Fruit fly (Drosophila melanogaster) whole organism, embryonic: ENCODE results near the gene CG42307.

Source experiments
- Awh ChIP-seq: fragments of 200-800 bp; sonication (Bioruptor generic); IDR thresholded peaks from 2 replicates; pipeline ENCODE4, ENCODE4 v1.3.6; 2022; ENCODE audit warnings: missing biosample characterization, missing genetic modification characterization
- BtbVII ChIP-seq: fragments of 200-800 bp; sonication (Bioruptor generic); optimal IDR thresholded peaks from 3 replicates; lab custom pipeline; 2017; ENCODE audit warnings: missing biosample characterization, mild to moderate bottlenecking, missing genetic modification characterization
- CG10543 ChIP-seq: fragments of 200-800 bp; sonication (Bioruptor generic); optimal IDR thresholded peaks from 3 replicates; lab custom pipeline; 2017; ENCODE audit warnings: missing biosample characterization, mild to moderate bottlenecking, missing genetic modification characterization, moderate library complexity
- CG12299 ChIP-seq: fragments of 200-800 bp; sonication (Bioruptor generic); optimal IDR thresholded peaks from 2 replicates; lab custom pipeline; 2018; ENCODE audit warnings: missing biosample characterization, mild to moderate bottlenecking, missing genetic modification characterization
- CG12391 ChIP-seq: fragments of 200-800 bp; sonication (Bioruptor generic); optimal IDR thresholded peaks from 3 replicates; lab custom pipeline; 2018; ENCODE audit warnings: missing biosample characterization, mild to moderate bottlenecking, missing genetic modification characterization, moderate library complexity
- CG12659 ChIP-seq: fragments of 200-800 bp; sonication (Bioruptor generic); optimal IDR thresholded peaks from 3 replicates; lab custom pipeline; 2017; ENCODE audit warnings: mild to moderate bottlenecking, missing biosample characterization, missing genetic modification reagents, missing genetic modification characterization
- CG13287 ChIP-seq: fragments of 200-800 bp; sonication (Bioruptor generic); IDR thresholded peaks from 2 replicates; pipeline ENCODE4 v1.3.6; 2022; ENCODE audit warnings: missing biosample characterization, missing genetic modification characterization; ENCODE audit not compliant: partially characterized antibody
- CG14710 ChIP-seq: fragments of 200-800 bp; sonication (Bioruptor generic); optimal IDR thresholded peaks from 3 replicates; lab custom pipeline; 2019; ENCODE audit warnings: missing biosample characterization, mild to moderate bottlenecking, missing genetic modification characterization, moderate library complexity
- CG17829 ChIP-seq: fragments of 200-800 bp; optimal IDR thresholded peaks from 2 replicates; lab custom pipeline; 2019; ENCODE audit warnings: missing biosample characterization, mild to moderate bottlenecking, missing genetic modification characterization, moderate library complexity
- CG2116 ChIP-seq: fragments of 200-800 bp; sonication (Bioruptor generic); optimal IDR thresholded peaks from 3 replicates; lab custom pipeline; 2018; ENCODE audit warnings: missing biosample characterization, mild to moderate bottlenecking, missing genetic modification characterization
- CG2712 ChIP-seq: fragments of 200-800 bp; optimal IDR thresholded peaks from 3 replicates; lab custom pipeline; 2019; ENCODE audit warnings: missing biosample characterization, mild to moderate bottlenecking, missing genetic modification characterization, moderate library complexity
- CG30020 ChIP-seq: fragments of 200-800 bp; optimal IDR thresholded peaks from 2 replicates; lab custom pipeline; 2019; ENCODE audit warnings: missing biosample characterization, mild to moderate bottlenecking, missing genetic modification characterization, moderate library complexity
- CG33557 ChIP-seq: fragments of 200-800 bp; sonication (Bioruptor generic); optimal IDR thresholded peaks from 2 replicates; lab custom pipeline; 2019; ENCODE audit warnings: missing biosample characterization, mild to moderate bottlenecking, missing genetic modification characterization, moderate library complexity
- CG42726 ChIP-seq: fragments of 200-800 bp; sonication (Bioruptor generic); IDR thresholded peaks from 2 replicates; pipeline ENCODE4 v1.3.6; 2022; ENCODE audit warnings: missing biosample characterization, missing genetic modification characterization; ENCODE audit not compliant: partially characterized antibody
- CG4404 ChIP-seq: fragments of 200-800 bp; sonication (Bioruptor generic); IDR thresholded peaks from 2 replicates; pipeline ENCODE4 v1.3.6; 2022; ENCODE audit warnings: missing biosample characterization, missing genetic modification characterization
- CG4617 ChIP-seq: fragments of 200-800 bp; sonication (Bioruptor generic); optimal IDR thresholded peaks from 3 replicates; lab custom pipeline; 2016; ENCODE audit warnings: missing biosample characterization, missing genetic modification characterization, borderline replicate concordance
- CG6689 ChIP-seq: fragments of 200-800 bp; sonication (Bioruptor generic); IDR thresholded peaks from 2 replicates; pipeline ENCODE4 v1.3.6; 2022; ENCODE audit warnings: missing biosample characterization, missing genetic modification characterization
- CG7372 ChIP-seq: fragments of 200-800 bp; sonication (Bioruptor generic); IDR thresholded peaks from 2 replicates; pipeline ENCODE4 v1.3.6; 2022; ENCODE audit warnings: missing biosample characterization, missing genetic modification characterization
- CG8924 ChIP-seq: fragments of 200-800 bp; optimal IDR thresholded peaks from 3 replicates; lab custom pipeline; 2019; ENCODE audit warnings: missing biosample characterization, mild to moderate bottlenecking, missing genetic modification characterization, moderate library complexity
- D ChIP-seq, 2 experiments: fragments of 200-800 bp in 1 of 2; fragments of >200 bp in 1 of 2; sonication (Bioruptor generic) in 1 of 2; optimal IDR thresholded peaks; 2 replicates in 1 of 2; 3 replicates in 1 of 2; lab custom pipeline; 2017; ENCODE audit warnings: mild to moderate bottlenecking in 1 of 2, missing biosample characterization in 1 of 2, missing genetic modification characterization in 1 of 2, missing genetic modification reagents in 1 of 2
- Dad ChIP-seq: fragments of 200-800 bp; sonication (Bioruptor generic); optimal IDR thresholded peaks from 3 replicates; lab custom pipeline; 2016; ENCODE audit warnings: missing biosample characterization, missing genetic modification characterization
- Fer1 ChIP-seq: fragments of 200-800 bp; sonication (Bioruptor generic); optimal IDR thresholded peaks from 2 replicates; lab custom pipeline; 2017; ENCODE audit warnings: missing biosample characterization, mild to moderate bottlenecking, missing genetic modification characterization
- Fer2 ChIP-seq: fragments of 200-800 bp; sonication (Bioruptor generic); optimal IDR thresholded peaks from 2 replicates; lab custom pipeline; 2018; ENCODE audit warnings: missing biosample characterization, mild to moderate bottlenecking, missing genetic modification characterization, moderate library complexity
- Hmr ChIP-seq: fragments of 200-800 bp; sonication (Bioruptor generic); optimal IDR thresholded peaks from 3 replicates; lab custom pipeline; 2017; ENCODE audit warnings: mild to moderate bottlenecking, missing biosample characterization, missing genetic modification reagents, missing genetic modification characterization
- MBD-R2 ChIP-seq: fragments of 200-800 bp; sonication (Bioruptor generic); IDR thresholded peaks from 2 replicates; pipeline ENCODE4 v1.3.6; 2022; ENCODE audit warnings: missing biosample characterization, missing genetic modification characterization
- MESR4 ChIP-seq: fragments of 200-800 bp; sonication (Bioruptor generic); optimal IDR thresholded peaks from 2 replicates; lab custom pipeline; 2018; ENCODE audit warnings: missing biosample characterization, mild to moderate bottlenecking, missing genetic modification characterization, moderate library complexity
- Med ChIP-seq: fragments of 200-800 bp; sonication (Bioruptor generic); peaks from one replicate; lab custom pipeline; 2016; ENCODE audit warnings: missing biosample characterization, missing genetic modification characterization, mild to moderate bottlenecking, inconsistent platforms, moderate library complexity
- NK7.1 ChIP-seq: fragments of 200-800 bp; sonication (Bioruptor generic); optimal IDR thresholded peaks from 3 replicates; lab custom pipeline; 2016; ENCODE audit warnings: missing biosample characterization, missing genetic modification characterization
- Nf-YC ChIP-seq: fragments of 200-800 bp; optimal IDR thresholded peaks from 3 replicates; lab custom pipeline; 2019; ENCODE audit warnings: missing biosample characterization, mild to moderate bottlenecking, missing genetic modification characterization, moderate library complexity
- NfI ChIP-seq: fragments of 200-800 bp; sonication (Bioruptor generic); optimal IDR thresholded peaks from 3 replicates; lab custom pipeline; 2018; ENCODE audit warnings: missing biosample characterization, mild to moderate bottlenecking, missing genetic modification characterization, moderate library complexity
- Opbp ChIP-seq: fragments of 200-800 bp; sonication (Bioruptor generic); IDR thresholded peaks from 3 replicates; pipeline ENCODE4 v1.3.6; 2022; ENCODE audit warnings: missing biosample characterization, missing genetic modification characterization; ENCODE audit not compliant: partially characterized antibody
- Stat92E ChIP-seq, 3 experiments: fragments of >200 bp in 2 of 3; fragments of 200-800 bp in 1 of 3; sonication (Bioruptor generic) in 1 of 3; optimal IDR thresholded peaks; 2 replicates each; lab custom pipeline; 2017 to 2019; ENCODE audit warnings: missing biosample characterization in 3 of 3, missing genetic modification characterization in 3 of 3, mild to moderate bottlenecking in 1 of 3, moderate library complexity in 1 of 3
- YL-1 ChIP-seq: fragments of 200-800 bp; sonication (Bioruptor generic); optimal IDR thresholded peaks from 3 replicates; lab custom pipeline; 2017; ENCODE audit warnings: missing biosample characterization, mild to moderate bottlenecking, missing genetic modification characterization
- abd-A ChIP-seq: fragments of 200-800 bp; sonication (Bioruptor generic); optimal IDR thresholded peaks from 3 replicates; lab custom pipeline; 2019; ENCODE audit warnings: missing biosample characterization, mild to moderate bottlenecking, missing genetic modification characterization, moderate library complexity
- chif ChIP-seq, 2 experiments: fragments of 200-800 bp; sonication (Bioruptor generic); optimal IDR thresholded peaks; 3 replicates each; lab custom pipeline; 2016; ENCODE audit warnings: missing biosample characterization in 2 of 2, missing genetic modification characterization in 2 of 2
- croc ChIP-seq: fragments of 200-800 bp; sonication (Bioruptor generic); conservative IDR thresholded peaks from 3 replicates; pipeline ENCODE4 v1.3.6; 2022; ENCODE audit warnings: missing biosample characterization, missing genetic modification characterization
- dm ChIP-seq: fragments of 200-800 bp; sonication (Bioruptor generic); optimal IDR thresholded peaks from 3 replicates; lab custom pipeline; 2016; ENCODE audit warnings: missing biosample characterization, missing genetic modification characterization
- eve ChIP-seq, 2 experiments: fragments of >200 bp; optimal IDR thresholded peaks; 2 replicates each; lab custom pipeline; 2017; ENCODE audit warnings: missing biosample characterization in 2 of 2, missing genetic modification characterization in 2 of 2
- fru ChIP-seq: fragments of >200 bp; optimal IDR thresholded peaks from 2 replicates; lab custom pipeline; 2017
- nmo ChIP-seq: fragments of 200-800 bp; sonication (Bioruptor generic); optimal IDR thresholded peaks from 2 replicates; lab custom pipeline; 2018; ENCODE audit warnings: missing biosample characterization, mild to moderate bottlenecking, missing genetic modification characterization, moderate library complexity
- nom ChIP-seq: fragments of 200-800 bp; sonication (Bioruptor generic); optimal IDR thresholded peaks from 2 replicates; lab custom pipeline; 2017; ENCODE audit warnings: missing biosample characterization, missing genetic modification characterization, mild to moderate bottlenecking, moderate library complexity, missing genetic modification reagents
- onecut ChIP-seq: fragments of 200-800 bp; sonication (Bioruptor generic); IDR thresholded peaks from 2 replicates; pipeline ENCODE4 v1.3.6; 2022; ENCODE audit warnings: missing biosample characterization, missing genetic modification characterization
- pzg ChIP-seq: fragments of 200-800 bp; sonication (Bioruptor generic); optimal IDR thresholded peaks from 3 replicates; lab custom pipeline; 2018; ENCODE audit warnings: missing biosample characterization, mild to moderate bottlenecking, missing genetic modification characterization, moderate library complexity
- row ChIP-seq: fragments of 200-800 bp; sonication (Bioruptor generic); IDR thresholded peaks from 3 replicates; pipeline ENCODE4 v1.3.6; 2022; ENCODE audit warnings: missing biosample characterization, missing genetic modification characterization
- trem ChIP-seq: fragments of 200-800 bp; optimal IDR thresholded peaks from 3 replicates; lab custom pipeline; 2019; ENCODE audit warnings: missing biosample characterization, mild to moderate bottlenecking, missing genetic modification characterization, moderate library complexity
- unc-4 ChIP-seq: fragments of 200-800 bp; sonication (Bioruptor generic); IDR thresholded peaks from 2 replicates; pipeline ENCODE4 v1.3.6; 2022; ENCODE audit warnings: missing biosample characterization, missing genetic modification characterization; ENCODE audit not compliant: partially characterized antibody
- vvl ChIP-seq: fragments of 200-800 bp; sonication (Bioruptor generic); IDR thresholded peaks from 2 replicates; pipeline ENCODE4 v1.3.6; 2022; ENCODE audit warnings: missing biosample characterization, missing genetic modification characterization
- wek ChIP-seq: fragments of 200-800 bp; sonication (Bioruptor generic); optimal IDR thresholded peaks from 3 replicates; lab custom pipeline; 2018; ENCODE audit warnings: missing biosample characterization, mild to moderate bottlenecking, missing genetic modification characterization, moderate library complexity

The CG42307 gene

DNA sequence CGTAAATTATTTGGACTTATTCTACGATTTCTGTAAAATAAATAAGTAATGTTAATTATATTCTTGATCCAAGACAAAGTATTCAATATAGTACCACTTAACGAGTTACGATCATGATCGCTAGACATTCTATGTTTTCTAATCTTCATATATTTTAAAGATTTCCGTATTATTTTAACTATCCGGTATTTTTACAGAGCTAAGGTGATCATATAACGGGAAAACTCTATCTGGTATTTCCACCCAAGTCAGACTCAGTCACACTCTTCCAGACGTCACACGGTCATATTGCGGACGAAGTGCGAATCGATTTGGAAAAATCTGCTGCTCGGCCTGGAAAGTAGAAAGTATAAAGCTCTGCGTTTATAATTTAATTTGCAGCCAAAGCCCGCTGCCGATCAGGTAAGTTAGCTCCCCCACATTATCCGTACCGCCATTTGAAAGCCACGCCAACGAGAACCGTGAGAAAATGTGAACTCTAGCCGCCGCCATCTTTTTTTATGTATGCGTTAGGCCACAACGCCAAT, 10.3 kb downstream of the CG42307 start, which contains the start of the genes lark and eco (continued):
- TF ChIP-seq Hmr (GFP tag; lab: Kevin White, UChicago) (no peak), CG12391 (tag; lab: Kevin White, UChicago) (peak; percentile 20), nom (GFP tag; lab: Kevin White, UChicago) (peak; percentile 57), Med (GFP tag; lab: Kevin White, UChicago) (peak; percentile 67), trem (peak; percentile 26), NK7.1 (no peak), wek (GFP tag; lab: Kevin White, UChicago) (peak; percentile 4), vvl (GFP tag; lab: Robert Waterston, UW) (0 out of 2 replicates have a peak, but pooled peaks have one; percentile 10), CG2116 (GFP tag; lab: Kevin White, UChicago) (peak; percentile 44), CG6689 (no peak), abd-A (tag; lab: Kevin White, UChicago) (no peak), CG14710 (peak; percentile 64), onecut (peak; percentile 77), chif (GFP tag; optimal IDR thresholded peaks at IDR 0.05; lab: Kevin White, UChicago) (no peak), Dad (no peak), CG17829 (tag; lab: Kevin White, UChicago) (peak; percentile 17), eve (GFP tag; optimal IDR thresholded peaks at IDR 0.05; lab: Kevin White, UChicago) (no peak), Opbp (GFP tag; lab: Robert Waterston, UW) (peak; percentile 40; the same call in 1 of the 3 replicates), dm (GFP tag; lab: Kevin White, UChicago) (no peak), nmo (GFP tag; lab: Kevin White, UChicago) (peak; percentile 33), CG4617 (peak; percentile 79), NfI (GFP tag; lab: Kevin White, UChicago) (no peak), CG33557 (GFP tag; lab: Kevin White, UChicago) (peak; percentile 2), unc-4 (GFP tag; lab: Robert Waterston, UW) (0 out of 2 replicates have a peak, but pooled peaks have one; percentile 13), CG13287 (peak; percentile 25; the same call in 1 of the 2 replicates), Awh (GFP tag; lab: Robert Waterston, UW) (no peak), fru (lab: Kevin White, UChicago) (no peak), row (GFP tag; lab: Robert Waterston, UW) (peak; percentile 37; the same call in 2 of the 3 replicates), Stat92E (GFP tag; optimal IDR thresholded peaks at IDR 0.05; lab: Kevin White, UChicago) (peak in 1 of 3 experiments; percentile 4), MBD-R2 (peak; percentile 23; the same call in 1 of the 2 replicates), CG8924 (tag; lab: Kevin White, UChicago) (peak; percentile 4), D (optimal IDR thresholded peaks at IDR 0.05; lab: Kevin White, UChicago) (no peak), D (GFP tag; optimal IDR thresholded peaks at IDR 0.05; lab: Kevin White, UChicago) (no peak), BtbVII (peak; percentile 18), CG4404 (GFP tag; lab: Robert Waterston, UW) (no peak), Fer1 (GFP tag; lab: Kevin White, UChicago) (peak; percentile 4), pzg (GFP tag; lab: Kevin White, UChicago) (peak; percentile 79), CG12659 (GFP tag; lab: Kevin White, UChicago) (peak; percentile 71), Fer2 (tag; lab: Kevin White, UChicago) (no peak), CG12299 (peak; percentile 60), croc (no peak), CG7372 (GFP tag; lab: Robert Waterston, UW) (no peak), YL-1 (GFP tag; lab: Kevin White, UChicago) (peak; percentile 96), CG30020 (tag; lab: Kevin White, UChicago) (peak; percentile 30), CG10543 (GFP tag; lab: Kevin White, UChicago) (no peak), Nf-YC (tag; lab: Kevin White, UChicago) (peak; percentile 1), CG42726 (GFP tag; lab: Robert Waterston, UW) (peak; percentile 31; the same call in 1 of the 2 replicates), CG2712 (tag; lab: Kevin White, UChicago) (peak; percentile 29), MESR4 (GFP tag; lab: Kevin White, UChicago) (peak; percentile 98)
